Worm (Caenorhabditis elegans): ENCODE results near the gene fbxa-190.

- no peak for TF ChIP-seq unc-62 (GFP tag; optimal IDR thresholded peaks at IDR 0.05)
- no peak for TF ChIP-seq ets-4 (GFP tag; optimal IDR thresholded peaks at IDR 0.05)
- no peak for TF ChIP-seq nfya-1 (tag; optimal IDR thresholded peaks at IDR 0.05; ENCODE audit: borderline replicate concordance, insufficient read depth)
- no peak for TF ChIP-seq zim-3 (tag; optimal IDR thresholded peaks at IDR 0.05)
- no peak for TF ChIP-seq pha-4 (tag; optimal IDR thresholded peaks at IDR 0.05)
- TF ChIP-seq efl-1 (GFP tag; optimal IDR thresholded peaks at IDR 0.05): no peak
- TF ChIP-seq B0035.1 (tag; optimal IDR thresholded peaks at IDR 0.05): no peak
- no peak for TF ChIP-seq ekl-4 (GFP tag; IDR thresholded peaks at IDR 0.05)
- TF ChIP-seq ccch-3 (GFP tag; optimal IDR thresholded peaks at IDR 0.05): no peak
- no peak for TF ChIP-seq Y95B8A.8 (GFP tag; IDR thresholded peaks at IDR 0.05)
- no peak for TF ChIP-seq nhr-80 (tag; optimal IDR thresholded peaks at IDR 0.05)
- no peak for TF ChIP-seq lir-1 (GFP tag; conservative IDR thresholded peaks at IDR 0.05)
- no peak for TF ChIP-seq pbrm-1 (GFP tag; IDR thresholded peaks at IDR 0.05)
These were observed 9.8 kb downstream of the fbxa-190 start, which contains the start of gene F56C3.10 for ce11 chrX:1381565-1381964.
